Worm (Caenorhabditis elegans) whole organism, L1 larva: ENCODE data around the gene C49C8.1.

Experiments used
- C04F5.9 ChIP-seq: sonication (generic microtip); optimal IDR thresholded peaks from 2 replicates; lab custom pipeline; 2016; ENCODE audit warnings: missing genetic modification characterization, missing compliant biosample characterization
- C16A3.4 ChIP-seq: fragments of 150-350 bp; optimal IDR thresholded peaks from 2 replicates; lab custom pipeline; 2014; ENCODE audit warnings: missing biosample characterization, missing genetic modification characterization
- F16B12.6 ChIP-seq: fragments of 150-350 bp; optimal IDR thresholded peaks from 2 replicates; lab custom pipeline; 2014; ENCODE audit warnings: missing biosample characterization, missing genetic modification characterization
- Y116A8C.19 ChIP-seq: sonication (generic microtip); optimal IDR thresholded peaks from 2 replicates; lab custom pipeline; 2016; ENCODE audit warnings: missing compliant biosample characterization, missing genetic modification characterization, borderline replicate concordance
- aha-1 ChIP-seq: fragments of 150-350 bp; optimal IDR thresholded peaks from 2 replicates; lab custom pipeline; 2014; ENCODE audit warnings: missing biosample characterization, missing genetic modification characterization
- blmp-1 ChIP-seq: fragments of 150-350 bp; optimal IDR thresholded peaks from 2 replicates; lab custom pipeline; 2014; ENCODE audit warnings: missing biosample characterization, missing genetic modification characterization
- ceh-8 ChIP-seq: fragments of 200-800 bp; sonication (Bioruptor generic); optimal IDR thresholded peaks from 2 replicates; lab custom pipeline; 2018; ENCODE audit warnings: mild to moderate bottlenecking, missing genetic modification characterization, moderate library complexity, missing compliant biosample characterization
- ceh-82 ChIP-seq, 3 experiments: fragments of 150-350 bp in 1 of 3; sonication (generic microtip) in 2 of 3; optimal IDR thresholded peaks; 2 replicates each; lab custom pipeline; 2014 to 2017; ENCODE audit warnings: missing biosample characterization in 3 of 3, missing genetic modification characterization in 3 of 3
- ceh-88 ChIP-seq: fragments of 200-800 bp; sonication (Bioruptor generic); IDR thresholded peaks from 2 replicates; pipeline ENCODE4 v1.3.6; 2022; ENCODE audit warnings: missing genetic modification characterization, missing compliant biosample characterization
- ceh-90 ChIP-seq: sonication (generic microtip); optimal IDR thresholded peaks from 2 replicates; lab custom pipeline; 2016; ENCODE audit warnings: missing genetic modification characterization, missing compliant biosample characterization
- dsc-1 ChIP-seq: sonication (generic microtip); optimal IDR thresholded peaks from 2 replicates; lab custom pipeline; 2016; ENCODE audit warnings: mild to moderate bottlenecking, missing genetic modification characterization, missing compliant biosample characterization
- efl-1 ChIP-seq, 4 experiments: fragments of 150-350 bp; optimal IDR thresholded peaks in 3 of 4; peaks in 1 of 4; 1 replicate in 1 of 4; 2 replicates in 3 of 4; lab custom pipeline; 2014; ENCODE audit warnings: missing biosample characterization in 2 of 4, missing genetic modification characterization in 2 of 4, missing genetic modification reagents in 2 of 4
- efl-3 ChIP-seq: fragments of 200-800 bp; sonication (Bioruptor generic); optimal IDR thresholded peaks from 2 replicates; lab custom pipeline; 2018; ENCODE audit warnings: mild to moderate bottlenecking, missing genetic modification characterization, missing compliant biosample characterization
- elt-2 ChIP-seq: sonication (generic microtip); optimal IDR thresholded peaks from 2 replicates; lab custom pipeline; 2016; ENCODE audit warnings: missing genetic modification characterization, mild to moderate bottlenecking, inconsistent platforms, missing compliant biosample characterization, missing genetic modification reagents
- fkh-4 ChIP-seq: sonication (generic microtip); optimal IDR thresholded peaks from 2 replicates; lab custom pipeline; 2016; ENCODE audit warnings: missing compliant biosample characterization, missing genetic modification characterization, borderline replicate concordance
- irx-1 ChIP-seq: sonication (generic microtip); optimal IDR thresholded peaks from 2 replicates; lab custom pipeline; 2016; ENCODE audit warnings: missing genetic modification characterization, missing compliant biosample characterization
- lin-14 ChIP-seq: fragments of 200-800 bp; sonication (Bioruptor generic); optimal IDR thresholded peaks from 2 replicates; lab custom pipeline; 2018; ENCODE audit warnings: mild to moderate bottlenecking, missing genetic modification characterization, moderate library complexity, missing compliant biosample characterization
- lin-39 ChIP-seq: fragments of 150-350 bp; optimal IDR thresholded peaks from 2 replicates; lab custom pipeline; 2014; ENCODE audit warnings: missing biosample characterization, missing genetic modification reagents, missing genetic modification characterization
- lsy-2 ChIP-seq, 2 experiments: fragments of 150-350 bp; optimal IDR thresholded peaks; 2 replicates each; lab custom pipeline; 2014; ENCODE audit warnings: missing biosample characterization in 2 of 2, missing genetic modification characterization in 2 of 2
- mep-1 ChIP-seq: fragments of 150-350 bp; optimal IDR thresholded peaks from 2 replicates; lab custom pipeline; 2014; ENCODE audit warnings: missing biosample characterization, missing genetic modification characterization
- nhr-28 ChIP-seq: fragments of 150-350 bp; optimal IDR thresholded peaks from 2 replicates; lab custom pipeline; 2014; ENCODE audit warnings: missing biosample characterization, missing genetic modification characterization
- nhr-47 ChIP-seq: sonication (generic microtip); optimal IDR thresholded peaks from 2 replicates; lab custom pipeline; 2016; ENCODE audit warnings: mild to moderate bottlenecking, missing genetic modification characterization, moderate library complexity, missing compliant biosample characterization
- nhr-77 ChIP-seq: fragments of 150-350 bp; optimal IDR thresholded peaks from 2 replicates; lab custom pipeline; 2014; ENCODE audit warnings: missing biosample characterization, missing genetic modification characterization
- pag-3 ChIP-seq: sonication (generic microtip); optimal IDR thresholded peaks from 2 replicates; lab custom pipeline; 2017; ENCODE audit warnings: missing genetic modification characterization, mild to moderate bottlenecking, missing compliant biosample characterization, antibody characterized with exemption, borderline replicate concordance; ENCODE audit not compliant: insufficient read depth
- pax-3 ChIP-seq: fragments of 200-800 bp; sonication (Bioruptor generic); optimal IDR thresholded peaks from 2 replicates; lab custom pipeline; 2018; ENCODE audit warnings: mild to moderate bottlenecking, missing genetic modification characterization, moderate library complexity, missing compliant biosample characterization
- rnt-1 ChIP-seq: sonication (generic microtip); optimal IDR thresholded peaks from 2 replicates; lab custom pipeline; 2016; ENCODE audit warnings: mild to moderate bottlenecking, missing genetic modification characterization, moderate library complexity, missing compliant biosample characterization
- snpc-4 ChIP-seq: fragments of 150-350 bp; optimal IDR thresholded peaks from 2 replicates; lab custom pipeline; 2014; ENCODE audit warnings: missing biosample characterization, missing genetic modification characterization
- snu-23 ChIP-seq: sonication (generic microtip); optimal IDR thresholded peaks from 2 replicates; lab custom pipeline; 2016; ENCODE audit warnings: missing genetic modification characterization, missing compliant biosample characterization
- sox-4 ChIP-seq: sonication (generic microtip); optimal IDR thresholded peaks from 2 replicates; lab custom pipeline; 2016; ENCODE audit warnings: missing genetic modification characterization, missing compliant biosample characterization
- tbx-2 ChIP-seq: sonication (generic microtip); optimal IDR thresholded peaks from 2 replicates; lab custom pipeline; 2016; ENCODE audit warnings: missing genetic modification characterization, missing compliant biosample characterization
- unc-130 ChIP-seq: fragments of 150-350 bp; optimal IDR thresholded peaks from 2 replicates; lab custom pipeline; 2017; ENCODE audit warnings: missing biosample characterization, missing genetic modification characterization, inconsistent platforms
- unc-62 ChIP-seq: fragments of 150-350 bp; optimal IDR thresholded peaks from 2 replicates; lab custom pipeline; 2014; ENCODE audit warnings: missing biosample characterization, missing genetic modification reagents, missing genetic modification characterization
- unc-86 ChIP-seq: sonication (generic microtip); optimal IDR thresholded peaks from 2 replicates; lab custom pipeline; 2016; ENCODE audit warnings: missing genetic modification characterization, missing compliant biosample characterization
- vab-15 ChIP-seq: sonication (generic microtip); optimal IDR thresholded peaks from 2 replicates; lab custom pipeline; 2017; ENCODE audit warnings: missing genotype, mild to moderate bottlenecking, missing genetic modification characterization, missing compliant biosample characterization
- zag-1 ChIP-seq: fragments of 150-350 bp; optimal IDR thresholded peaks from 2 replicates; lab custom pipeline; 2014; ENCODE audit warnings: missing biosample characterization, missing genetic modification characterization
- zip-4 ChIP-seq: fragments of 200-800 bp; sonication (Bioruptor generic); optimal IDR thresholded peaks from 2 replicates; lab custom pipeline; 2018; ENCODE audit warnings: mild to moderate bottlenecking, missing genetic modification characterization, moderate library complexity, missing compliant biosample characterization
- ztf-11 ChIP-seq, 2 experiments: sonication (generic microtip); optimal IDR thresholded peaks; 2 replicates each; lab custom pipeline; 2016 to 2017; ENCODE audit warnings: missing genetic modification characterization in 2 of 2, missing biosample characterization in 1 of 2, missing compliant biosample characterization in 1 of 2
- ztf-4 ChIP-seq: fragments of 150-350 bp; optimal IDR thresholded peaks from 2 replicates; lab custom pipeline; 2014; ENCODE audit warnings: missing biosample characterization, missing genetic modification characterization

The C49C8.1 gene

DNA sequence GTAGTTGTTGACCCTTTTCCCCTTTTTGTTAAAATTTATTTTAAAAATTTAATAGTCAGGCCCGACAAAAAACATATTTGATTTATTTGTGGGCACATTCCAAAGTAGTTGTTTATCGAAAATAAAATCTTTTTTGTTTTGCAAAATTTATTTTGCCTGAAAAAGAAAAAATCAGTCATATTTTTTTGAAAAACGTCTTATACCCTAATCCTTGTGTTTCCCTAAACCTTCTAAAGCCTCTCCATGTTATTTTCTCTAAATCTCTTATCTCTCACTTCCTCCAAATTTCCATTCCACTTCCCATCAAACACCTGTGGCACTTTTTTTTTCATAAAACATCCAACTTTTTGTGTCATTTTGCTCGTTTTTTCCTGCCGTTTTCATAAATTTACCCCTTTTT is 46.2 kb upstream of the C49C8.1 start:
- TF ChIP-seq vab-15 = no peak
- TF ChIP-seq efl-3 (GFP tag; lab: Kevin White, UChicago) = no peak
- no peak for TF ChIP-seq pag-3 (tag; lab: Kevin White, UChicago)
- no peak for TF ChIP-seq tbx-2
- TF ChIP-seq ztf-4 (tag; lab: Kevin White, UChicago) = no peak
- TF ChIP-seq F16B12.6 (tag; lab: Kevin White, UChicago) = no peak
- no peak for TF ChIP-seq ceh-82 (tag; optimal IDR thresholded peaks at IDR 0.05; lab: Kevin White, UChicago)
- no peak for TF ChIP-seq zag-1 (tag; lab: Kevin White, UChicago)
- TF ChIP-seq nhr-47 = no peak
- no peak for TF ChIP-seq pax-3 (tag; lab: Kevin White, UChicago)
- no peak for TF ChIP-seq unc-62 (GFP tag; lab: Kevin White, UChicago)

ce11 chrIV:8608934-8609333 is 45.4 kb upstream of the C49C8.1 start, which contains the start of gene F42A9.6:
F42A9.6 (plus strand) TSS chrIV:8609234.
- TF ChIP-seq ztf-4 (tag; lab: Kevin White, UChicago) (no peak), irx-1 (no peak), zip-4 (GFP tag; lab: Kevin White, UChicago) (no peak), snu-23 (GFP tag; lab: Kevin White, UChicago) (no peak), blmp-1 (tag; lab: Kevin White, UChicago) (no peak), Y116A8C.19 (tag; lab: Kevin White, UChicago) (no peak), fkh-4 (tag; lab: Kevin White, UChicago) (no peak), mep-1 (tag; lab: Kevin White, UChicago) (no peak), pax-3 (tag; lab: Kevin White, UChicago) (no peak), nhr-28 (tag; lab: Kevin White, UChicago) (no peak), ceh-88 (no peak), dsc-1 (tag; lab: Kevin White, UChicago) (no peak), sox-4 (tag; lab: Kevin White, UChicago) (no peak), ceh-8 (no peak), lin-39 (tag; lab: Kevin White, UChicago) (no peak), aha-1 (no peak), rnt-1 (tag; lab: Kevin White, UChicago) (no peak), C04F5.9 (tag; lab: Kevin White, UChicago) (no peak)

ce11 chrIV:8611886-8612542 is 42.4 kb upstream of the C49C8.1 start, which contains the start of the genes F42A9.17 and cyp-33E2:
F42A9.17 (minus strand) TSS chrIV:8611936.
cyp-33E2 (plus strand) TSS chrIV:8612334.
- TF ChIP-seq elt-2 (tag; lab: Kevin White, UChicago) (peak; percentile 60), unc-130 (tag; lab: Kevin White, UChicago) (no peak), lin-14 (peak; percentile 64), C16A3.4 (no peak)

DNA sequence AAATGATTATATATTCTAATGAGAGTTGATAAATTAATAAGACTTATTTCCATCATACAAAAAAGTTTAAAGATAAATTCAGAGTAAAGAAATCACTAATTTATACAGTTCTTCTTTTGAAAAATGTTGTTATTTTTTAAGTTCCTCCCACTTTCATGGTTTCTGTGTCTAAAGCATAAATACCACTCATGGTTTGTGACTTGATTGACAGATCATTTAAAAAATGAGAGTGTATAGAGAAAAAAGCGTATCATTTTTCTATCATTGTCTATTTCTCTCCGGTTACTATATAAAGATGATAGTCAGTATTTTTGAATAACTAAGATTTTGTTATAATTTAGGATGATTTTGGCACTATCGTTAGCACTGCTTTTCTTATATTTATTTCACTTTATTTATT is 39.7 kb upstream of the C49C8.1 start, which contains the start of gene cyp-33E3:
Gene cyp-33E3 (plus strand): TSS at position 316 of the 400 bp plus-strand sequence.
- TF ChIP-seq ceh-90 (tag; lab: Kevin White, UChicago) = no peak
- no peak for TF ChIP-seq snpc-4 (tag; lab: Kevin White, UChicago)
- no peak for TF ChIP-seq unc-130 (tag; lab: Kevin White, UChicago)
- no peak for TF ChIP-seq efl-1 (optimal IDR thresholded peaks at IDR 0.05; lab: Kevin White, UChicago)
- peak in 1 of 2 experiments; percentile 11 for TF ChIP-seq efl-1 (GFP tag; optimal IDR thresholded peaks at IDR 0.05 in 1 of 2; lab: Kevin White, UChicago)
- no peak for TF ChIP-seq nhr-77 (tag; lab: Kevin White, UChicago)
- peak; percentile 24 for TF ChIP-seq lin-14
- TF ChIP-seq unc-86 (tag; lab: Kevin White, UChicago) = no peak
- TF ChIP-seq ztf-11 (tag; optimal IDR thresholded peaks at IDR 0.05; lab: Kevin White, UChicago) = no peak
- TF ChIP-seq lsy-2 (tag; optimal IDR thresholded peaks at IDR 0.05; lab: Kevin White, UChicago) = no peak
